Worm (Caenorhabditis elegans) whole organism, young adult: ENCODE results near the gene C26B2.2.

Experiments used
- ceh-58 ChIP-seq: fragments of 200-800 bp; sonication (Bioruptor generic); IDR thresholded peaks from 2 replicates; pipeline ENCODE4 v1.3.6; 2022; ENCODE audit warnings: missing genetic modification characterization, missing compliant biosample characterization
- egl-18 ChIP-seq: fragments of 200-800 bp; sonication (Bioruptor generic); IDR thresholded peaks from 2 replicates; pipeline ENCODE4 v1.3.6; 2022; ENCODE audit warnings: missing genetic modification reagents, missing genetic modification characterization, missing compliant biosample characterization
- mes-4 ChIP-seq: sonication (generic microtip); optimal IDR thresholded peaks from 2 replicates; lab custom pipeline; 2016; ENCODE audit warnings: missing genotype, missing genetic modification characterization, missing compliant biosample characterization

DNA sequence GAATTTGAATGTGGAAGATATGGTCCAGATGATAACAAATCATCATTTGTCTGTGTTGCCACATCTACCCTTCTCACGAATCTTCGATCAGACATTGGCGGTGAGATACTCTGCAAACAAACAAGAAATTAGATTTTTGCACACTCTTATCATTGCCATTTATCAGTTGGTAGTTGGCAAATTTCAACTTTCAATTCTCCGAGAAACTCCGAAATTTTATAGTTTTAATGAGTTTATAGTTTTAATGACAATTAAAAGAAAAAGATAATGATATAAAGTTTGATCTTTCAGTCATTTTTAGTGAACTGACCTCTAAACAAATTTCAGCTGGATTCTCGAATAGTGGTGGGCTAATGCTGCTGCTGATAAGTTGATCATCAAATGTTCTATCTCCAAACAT lies 1.9 kb upstream of the C26B2.2 start:
- TF ChIP-seq ceh-58 (GFP tag; lab: Robert Waterston, UW) (no peak), mes-4 (tag; lab: Kevin White, UChicago) (no peak), egl-18 (GFP tag; lab: Robert Waterston, UW) (no peak)
